Fruit fly (Drosophila melanogaster) whole organism, adult: ENCODE measurements around the gene Gr98c.

Experiments
- CG11617 ChIP-seq: fragments of 200-800 bp; sonication (Bioruptor generic); optimal IDR thresholded peaks from 2 replicates; lab custom pipeline; 2017; ENCODE audit warnings: mild to moderate bottlenecking, missing biosample characterization, missing genetic modification reagents, missing genetic modification characterization
- CG12768 ChIP-seq: fragments of 200-800 bp; sonication (Bioruptor generic); optimal IDR thresholded peaks from 2 replicates; lab custom pipeline; 2017; ENCODE audit warnings: missing biosample characterization, missing genetic modification characterization, mild to moderate bottlenecking, moderate library complexity, missing genetic modification reagents
- CG14711 ChIP-seq: fragments of 200-800 bp; sonication (Bioruptor generic); optimal IDR thresholded peaks from 2 replicates; lab custom pipeline; 2018; ENCODE audit warnings: missing biosample characterization, mild to moderate bottlenecking, missing genetic modification characterization, moderate library complexity
- CG1620 ChIP-seq: fragments of 200-800 bp; sonication (Bioruptor generic); optimal IDR thresholded peaks from 2 replicates; lab custom pipeline; 2016; ENCODE audit warnings: missing biosample characterization, missing genetic modification characterization
- CG33017 ChIP-seq: fragments of 200-800 bp; sonication (Bioruptor generic); optimal IDR thresholded peaks from 2 replicates; lab custom pipeline; 2018; ENCODE audit warnings: missing biosample characterization, mild to moderate bottlenecking, missing genetic modification characterization, moderate library complexity
- CG5204 ChIP-seq: fragments of 200-800 bp; sonication (Bioruptor generic); optimal IDR thresholded peaks from 2 replicates; lab custom pipeline; 2016; ENCODE audit warnings: missing biosample characterization, missing genetic modification characterization
- CG7045 ChIP-seq: fragments of 200-800 bp; sonication (Bioruptor generic); optimal IDR thresholded peaks from 2 replicates; lab custom pipeline; 2017; ENCODE audit warnings: missing biosample characterization, mild to moderate bottlenecking, missing genetic modification characterization
- CG7101 ChIP-seq: fragments of 200-800 bp; sonication (Bioruptor generic); optimal IDR thresholded peaks from 2 replicates; lab custom pipeline; 2018; ENCODE audit warnings: missing biosample characterization, mild to moderate bottlenecking, missing genetic modification characterization, moderate library complexity
- Clk ChIP-seq: fragments of 200-800 bp; sonication (Bioruptor generic); optimal IDR thresholded peaks from 2 replicates; lab custom pipeline; 2017; ENCODE audit warnings: missing biosample characterization, missing genetic modification characterization
- Crg-1 ChIP-seq: fragments of 200-800 bp; sonication (Bioruptor generic); optimal IDR thresholded peaks from 2 replicates; lab custom pipeline; 2016; ENCODE audit warnings: missing biosample characterization, missing genetic modification characterization
- Hr96 ChIP-seq: fragments of 200-800 bp; sonication (Bioruptor generic); optimal IDR thresholded peaks from 2 replicates; lab custom pipeline; 2016; ENCODE audit warnings: missing biosample characterization, missing genetic modification characterization
- Mnt ChIP-seq: fragments of 200-800 bp; sonication (Bioruptor generic); optimal IDR thresholded peaks from 2 replicates; lab custom pipeline; 2016; ENCODE audit warnings: missing biosample characterization, mild to moderate bottlenecking, missing genetic modification characterization
- bab1 ChIP-seq: fragments of 200-800 bp; sonication (Bioruptor generic); optimal IDR thresholded peaks from 3 replicates; lab custom pipeline; 2019; ENCODE audit warnings: missing biosample characterization, mild to moderate bottlenecking, missing genetic modification characterization, moderate library complexity
- cic ChIP-seq: fragments of 200-800 bp; sonication (Bioruptor generic); optimal IDR thresholded peaks from 2 replicates; lab custom pipeline; 2017; ENCODE audit warnings: missing biosample characterization, mild to moderate bottlenecking, missing genetic modification characterization, moderate library complexity
- cnc ChIP-seq, 2 experiments: fragments of >200 bp; optimal IDR thresholded peaks; 2 replicates each; lab custom pipeline; 2017
- kay ChIP-seq: fragments of 200-800 bp; sonication (Bioruptor generic); peaks from one replicate; lab custom pipeline; 2016; ENCODE audit warnings: missing biosample characterization, missing genetic modification characterization, borderline replicate concordance
- ovo ChIP-seq: fragments of 200-800 bp; sonication (Bioruptor generic); optimal IDR thresholded peaks from 2 replicates; lab custom pipeline; 2016; ENCODE audit warnings: missing biosample characterization, missing genetic modification characterization
- pad ChIP-seq: fragments of 200-800 bp; sonication (Bioruptor generic); optimal IDR thresholded peaks from 3 replicates; lab custom pipeline; 2017; ENCODE audit warnings: missing biosample characterization, missing genetic modification characterization, mild to moderate bottlenecking, moderate library complexity, missing genetic modification reagents
- tj ChIP-seq: fragments of 200-800 bp; sonication (Bioruptor generic); optimal IDR thresholded peaks from 3 replicates; lab custom pipeline; 2017; ENCODE audit warnings: missing biosample characterization, mild to moderate bottlenecking, missing genetic modification characterization, moderate library complexity
- toe ChIP-seq: fragments of 200-800 bp; sonication (Bioruptor generic); optimal IDR thresholded peaks from 2 replicates; lab custom pipeline; 2016; ENCODE audit warnings: missing biosample characterization, missing genetic modification characterization

Gr98c gene

DNA sequence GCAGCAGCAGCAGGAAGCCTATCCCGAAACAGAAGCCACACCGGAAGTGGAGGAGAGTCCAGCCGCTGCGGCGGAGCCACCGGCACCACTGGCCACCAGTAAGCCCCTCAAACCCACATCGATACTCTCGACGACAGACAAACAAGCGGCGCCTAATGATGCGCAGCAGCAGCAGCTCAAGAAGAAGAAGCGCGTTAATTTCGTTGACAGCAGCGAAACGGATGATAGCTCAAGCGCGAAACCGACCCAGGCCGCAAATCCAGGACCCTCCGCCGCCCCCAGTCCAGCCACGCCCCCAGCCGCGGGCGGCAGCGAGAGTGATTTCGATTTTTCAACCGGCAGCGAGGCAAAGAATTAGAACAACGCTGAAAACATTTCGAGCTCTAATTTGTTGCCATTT, 11.0 kb upstream of the Gr98c start:
- TF ChIP-seq CG12768 (GFP tag; lab: Kevin White, UChicago) (no peak), pad (GFP tag; lab: Kevin White, UChicago) (no peak), CG33017 (tag; lab: Kevin White, UChicago) (no peak), Clk (GFP tag; lab: Kevin White, UChicago) (no peak), CG1620 (no peak), CG5204 (no peak), bab1 (no peak), CG7101 (tag; lab: Kevin White, UChicago) (no peak), CG11617 (GFP tag; lab: Kevin White, UChicago) (no peak), kay (no peak), tj (GFP tag; lab: Kevin White, UChicago) (no peak), CG7045 (GFP tag; lab: Kevin White, UChicago) (no peak), toe (no peak), Hr96 (GFP tag; lab: Kevin White, UChicago) (no peak), CG14711 (tag; lab: Kevin White, UChicago) (no peak), ovo (GFP tag; lab: Kevin White, UChicago) (no peak), cnc (optimal IDR thresholded peaks at IDR 0.05; lab: Kevin White, UChicago) (no peak)

DNA sequence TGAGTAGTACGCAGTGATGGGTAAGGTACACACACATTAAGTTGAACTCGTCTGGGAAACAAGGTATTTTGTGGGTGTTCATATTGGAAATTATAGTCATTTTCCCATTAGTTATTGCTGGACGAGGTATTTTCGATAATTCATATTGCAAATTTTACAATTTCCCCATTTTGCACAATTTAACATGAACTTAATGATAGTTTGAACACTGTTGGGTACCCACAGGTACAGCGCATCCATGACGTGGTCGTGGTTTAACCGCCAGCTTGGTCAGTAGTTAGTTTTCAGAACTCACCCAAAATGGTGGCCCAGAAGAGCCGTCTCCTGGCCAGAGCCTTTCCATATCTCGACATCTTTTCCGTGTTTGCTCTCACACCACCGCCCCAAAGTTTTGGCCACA, 2.0 kb upstream of the Gr98c start, which contains the start of gene Gr98b:
Gene Gr98b, plus strand, starts transcription at position 301 of the 400 bp plus-strand sequence.
- TF ChIP-seq toe (no peak), CG7101 (tag; lab: Kevin White, UChicago) (no peak), tj (GFP tag; lab: Kevin White, UChicago) (no peak), Hr96 (GFP tag; lab: Kevin White, UChicago) (no peak), Crg-1 (no peak), CG5204 (no peak), ovo (GFP tag; lab: Kevin White, UChicago) (no peak), bab1 (no peak), CG1620 (no peak), CG7045 (GFP tag; lab: Kevin White, UChicago) (no peak), cic (no peak), CG12768 (GFP tag; lab: Kevin White, UChicago) (no peak), CG33017 (tag; lab: Kevin White, UChicago) (no peak), pad (GFP tag; lab: Kevin White, UChicago) (no peak), cnc (optimal IDR thresholded peaks at IDR 0.05; lab: Kevin White, UChicago) (no peak)

DNA sequence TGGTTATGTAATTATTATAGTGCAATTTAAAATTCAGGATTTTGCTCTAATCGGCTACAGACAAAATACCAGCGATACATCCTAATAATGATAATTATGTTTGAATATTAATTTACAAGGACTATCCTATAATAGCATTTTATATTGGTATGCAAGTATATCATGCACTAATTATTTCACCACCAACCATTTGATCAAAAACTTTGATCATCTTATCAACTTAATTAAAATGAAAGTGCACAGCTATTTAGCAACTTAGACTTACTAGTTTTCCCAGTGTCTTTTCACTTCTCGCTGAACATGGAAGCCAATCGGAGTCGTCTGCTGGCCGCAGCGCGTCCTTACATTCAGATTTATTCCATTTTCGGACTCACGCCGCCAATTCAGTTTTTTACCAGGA, 1.5 kb downstream of the Gr98c start, which contains the start of gene Gr98d:
Gene Gr98d, plus strand, starts transcription at position 301 of the 400 bp plus-strand sequence.
- TF ChIP-seq pad (GFP tag; lab: Kevin White, UChicago), result no peak
- TF ChIP-seq CG5204, result no peak
- no peak for TF ChIP-seq CG33017 (tag; lab: Kevin White, UChicago)
- TF ChIP-seq Mnt (GFP tag; lab: Kevin White, UChicago), result no peak
- no peak for TF ChIP-seq CG1620
- TF ChIP-seq tj (GFP tag; lab: Kevin White, UChicago), result no peak

dm6 chr3R:27547378-27547949, 3.2 kb downstream of the Gr98c start:
- TF ChIP-seq bab1, result no peak
- no peak for TF ChIP-seq CG7045 (GFP tag; lab: Kevin White, UChicago)
- TF ChIP-seq CG33017 (tag; lab: Kevin White, UChicago), result no peak
- no peak for TF ChIP-seq Crg-1

DNA sequence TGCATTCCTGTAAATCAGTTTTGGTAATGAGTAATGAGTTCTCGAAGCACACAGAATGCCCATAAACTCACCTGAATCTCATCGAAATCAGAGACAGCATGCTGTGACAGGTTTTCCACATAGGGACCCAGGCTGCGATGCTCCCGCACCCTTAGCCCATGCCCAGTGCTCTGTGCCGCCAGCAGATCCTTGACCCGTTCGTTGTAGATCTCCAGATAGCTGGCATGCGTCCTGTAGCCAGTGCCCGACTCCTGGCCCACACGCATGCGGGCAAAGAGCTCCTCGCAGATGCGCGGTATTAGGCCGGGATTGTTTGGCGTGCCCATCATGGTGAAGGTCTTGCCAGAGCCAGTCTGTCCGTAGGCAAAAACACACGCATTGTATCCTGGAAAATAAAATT, 8.5 kb downstream of the Gr98c start:
- TF ChIP-seq CG1620 (no peak), Hr96 (GFP tag; lab: Kevin White, UChicago) (no peak), toe (no peak), CG5204 (no peak), CG33017 (tag; lab: Kevin White, UChicago) (no peak), cic (no peak), tj (GFP tag; lab: Kevin White, UChicago) (no peak)

DNA sequence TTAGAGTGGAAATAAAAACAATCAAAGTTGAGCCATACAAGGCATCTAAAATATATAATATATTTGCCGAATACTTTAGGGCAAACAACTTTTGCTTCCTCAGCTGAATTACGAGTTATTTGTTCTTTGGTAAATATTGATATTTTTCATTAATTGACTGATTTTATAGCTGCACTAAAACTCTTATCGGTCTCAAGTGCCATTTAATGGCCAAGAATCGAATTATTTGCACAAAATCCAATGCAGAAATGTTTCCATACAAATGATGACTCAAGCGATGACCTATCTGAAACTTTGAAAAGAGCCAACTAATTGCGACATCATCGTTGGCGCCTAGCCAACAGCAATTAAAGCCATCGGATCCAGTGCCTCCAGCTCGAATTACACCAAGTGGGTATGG, 9.1 kb downstream of the Gr98c start:
- TF ChIP-seq kay, result peak; percentile 80
- no peak for TF ChIP-seq cnc (optimal IDR thresholded peaks at IDR 0.05; lab: Kevin White, UChicago)
- peak; percentile 85 for TF ChIP-seq cic

dm6 chr3R:27553921-27554320, 9.7 kb downstream of the Gr98c start:
- TF ChIP-seq CG11617 (GFP tag; lab: Kevin White, UChicago) (peak; percentile 57), tj (GFP tag; lab: Kevin White, UChicago) (peak; percentile 41), bab1 (peak; percentile 92), toe (peak; percentile 10), CG7045 (GFP tag; lab: Kevin White, UChicago) (peak; percentile 45), cnc (optimal IDR thresholded peaks at IDR 0.05; lab: Kevin White, UChicago) (peak in 1 of 2 experiments; percentile 2), CG33017 (tag; lab: Kevin White, UChicago) (peak; percentile 43), CG7101 (tag; lab: Kevin White, UChicago) (peak; percentile 53), kay (no peak), Mnt (GFP tag; lab: Kevin White, UChicago) (no peak), CG12768 (GFP tag; lab: Kevin White, UChicago) (no peak), Hr96 (GFP tag; lab: Kevin White, UChicago) (peak; percentile 51), pad (GFP tag; lab: Kevin White, UChicago) (peak; percentile 32), CG5204 (peak; percentile 48), CG14711 (tag; lab: Kevin White, UChicago) (peak; percentile 73), ovo (GFP tag; lab: Kevin White, UChicago) (no peak)
